Fruit fly (Drosophila melanogaster): Measurements from ENCODE around the gene osa.
A peak's percentile ranks its signal among the peaks of the same experiment; 100 is the strongest.

The osa gene

DNA sequence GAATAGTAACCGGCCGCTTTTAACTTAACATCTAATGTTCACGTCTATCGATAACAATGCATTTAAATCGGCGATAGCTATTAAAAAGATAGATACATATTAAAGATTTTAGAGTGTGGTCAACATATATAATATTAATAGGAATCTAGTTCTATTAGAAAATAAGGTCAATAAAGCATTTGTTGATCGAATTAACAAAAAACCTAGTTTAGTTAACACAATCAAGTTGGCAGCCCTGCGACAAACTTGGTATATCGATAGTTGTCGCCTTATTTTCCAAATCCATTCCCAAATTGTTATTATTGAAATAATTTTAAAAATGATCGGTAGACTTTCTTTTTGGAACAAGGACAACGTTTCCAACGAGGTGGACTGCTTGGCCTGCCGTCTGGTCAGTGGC is 33.3 kb downstream of the osa start, which contains the start of the genes CG31251 and CG31360 (continued):
- peak; percentile 95 for TF ChIP-seq CG13287 (GFP tag; IDR thresholded peaks at IDR 0.05; ENCODE audit: partially characterized antibody)
- TF ChIP-seq CG6854 (GFP tag; optimal IDR thresholded peaks at IDR 0.05) = no peak
- peak; percentile 15 for TF ChIP-seq MESR4 (GFP tag; optimal IDR thresholded peaks at IDR 0.05)
- TF ChIP-seq kay (GFP tag; optimal IDR thresholded peaks at IDR 0.05) = no peak
- TF ChIP-seq Trl (optimal IDR thresholded peaks at IDR 0.05) = no peak
- no peak for TF ChIP-seq Trl (GFP tag; optimal IDR thresholded peaks at IDR 0.05)
- peak; percentile 37 for TF ChIP-seq CG14710 (tag; optimal IDR thresholded peaks at IDR 0.05)
- TF ChIP-seq Dp (GFP tag; optimal IDR thresholded peaks at IDR 0.05) = peak; percentile 37
- no peak for TF ChIP-seq crc (GFP tag; optimal IDR thresholded peaks at IDR 0.05)
- TF ChIP-seq Ravus (GFP tag; IDR thresholded peaks at IDR 0.05) = no peak
- TF ChIP-seq CG14860 (GFP tag; IDR thresholded peaks at IDR 0.05; ENCODE audit: partially characterized antibody) = peak; percentile 89
- TF ChIP-seq bsh (GFP tag; optimal IDR thresholded peaks at IDR 0.05) = no peak
- no peak for TF ChIP-seq Meics (GFP tag; optimal IDR thresholded peaks at IDR 0.05)
- TF ChIP-seq CG17385 (GFP tag; optimal IDR thresholded peaks at IDR 0.05) = no peak
- no peak for TF ChIP-seq ind (GFP tag; optimal IDR thresholded peaks at IDR 0.05)
- TF ChIP-seq lilli (GFP tag; optimal IDR thresholded peaks at IDR 0.05) = no peak
- TF ChIP-seq inv (GFP tag; IDR thresholded peaks at IDR 0.05; ENCODE audit: partially characterized antibody) = peak; percentile 76
- no peak for TF ChIP-seq CG11085 (GFP tag; IDR thresholded peaks at IDR 0.05)
- TF ChIP-seq Bgb (GFP tag; IDR thresholded peaks at IDR 0.05; ENCODE audit: partially characterized antibody) = peak; percentile 73
- peak; percentile 45 for TF ChIP-seq pzg (GFP tag; optimal IDR thresholded peaks at IDR 0.05)
- TF ChIP-seq BEAF-32 (GFP tag; optimal IDR thresholded peaks at IDR 0.05) = peak; percentile 81
- TF ChIP-seq ERR (GFP tag; optimal IDR thresholded peaks at IDR 0.05) = no peak
- TF ChIP-seq CG15696 (tag; optimal IDR thresholded peaks at IDR 0.05) = no peak
- no peak for TF ChIP-seq kah (GFP tag; optimal IDR thresholded peaks at IDR 0.05)
- TF ChIP-seq Dll (GFP tag; IDR thresholded peaks at IDR 0.05; ENCODE audit: partially characterized antibody) = peak; percentile 95
- no peak for TF ChIP-seq CG8924 (tag; optimal IDR thresholded peaks at IDR 0.05)
- no peak for TF ChIP-seq slou (GFP tag; optimal IDR thresholded peaks at IDR 0.05)
- no peak for TF ChIP-seq CG3163 (GFP tag; optimal IDR thresholded peaks at IDR 0.05)
- no peak for TF ChIP-seq zf30C (GFP tag; optimal IDR thresholded peaks at IDR 0.05)
- TF ChIP-seq HLH4C (GFP tag; IDR thresholded peaks at IDR 0.05; ENCODE audit: partially characterized antibody) = peak; percentile 94
- TF ChIP-seq CG18476 (GFP tag; optimal IDR thresholded peaks at IDR 0.05) = no peak
- no peak for TF ChIP-seq Taf1 (GFP tag; IDR thresholded peaks at IDR 0.05)
- no peak for TF ChIP-seq cg (GFP tag; optimal IDR thresholded peaks at IDR 0.05)
- TF ChIP-seq wor (GFP tag; IDR thresholded peaks at IDR 0.05) = no peak
- TF ChIP-seq CG11696 (GFP tag; IDR thresholded peaks at IDR 0.05) = no peak
- TF ChIP-seq unpg (GFP tag; optimal IDR thresholded peaks at IDR 0.05) = no peak
- TF ChIP-seq abd-A (tag; optimal IDR thresholded peaks at IDR 0.05) = no peak
- TF ChIP-seq Hmx (GFP tag; optimal IDR thresholded peaks at IDR 0.05) = no peak
- TF ChIP-seq dati (GFP tag; IDR thresholded peaks at IDR 0.05) = no peak
- peak; percentile 57 for TF ChIP-seq lbe (GFP tag; optimal IDR thresholded peaks at IDR 0.05)
- no peak for TF ChIP-seq CG13123 (GFP tag; optimal IDR thresholded peaks at IDR 0.05)
- TF ChIP-seq Hmr (GFP tag; optimal IDR thresholded peaks at IDR 0.05) = no peak
- TF ChIP-seq Nf-YC (tag; optimal IDR thresholded peaks at IDR 0.05) = peak; percentile 48
- TF ChIP-seq Dek (tag; optimal IDR thresholded peaks at IDR 0.05) = no peak
- TF ChIP-seq ase (GFP tag; IDR thresholded peaks at IDR 0.05) = no peak
- TF ChIP-seq h (optimal IDR thresholded peaks at IDR 0.05) = no peak
- peak; percentile 59 for TF ChIP-seq CG3995 (GFP tag; optimal IDR thresholded peaks at IDR 0.05)
- no peak for TF ChIP-seq Atf3 (GFP tag; optimal IDR thresholded peaks at IDR 0.05)
- peak; percentile 15 for TF ChIP-seq CG8290 (GFP tag; optimal IDR thresholded peaks at IDR 0.05)
- no peak for TF ChIP-seq CG8290 (tag; optimal IDR thresholded peaks at IDR 0.05)
- TF ChIP-seq Fer3 (tag; optimal IDR thresholded peaks at IDR 0.05) = no peak
- no peak for TF ChIP-seq CG10979 (tag; optimal IDR thresholded peaks at IDR 0.05)
